Fruit fly (Drosophila melanogaster): ENCODE data around the gene CG10154.

CG10154 gene

dm6 chr3L:13422286-13422787, 14.6 kb downstream of the CG10154 start, which contains the start of gene CG32121:
Gene CG32121 (minus strand): TSS chr3L:13422336.
- peak; percentile 95 for TF ChIP-seq Ets65A (GFP tag)
- 0 out of 3 replicates have a peak, but pooled peaks have one; percentile 23 for TF ChIP-seq CG6791 (GFP tag; IDR thresholded peaks at IDR 0.05; ENCODE audit: partially characterized antibody)
- TF ChIP-seq scrt (GFP tag; optimal IDR thresholded peaks at IDR 0.05), result no peak

DNA sequence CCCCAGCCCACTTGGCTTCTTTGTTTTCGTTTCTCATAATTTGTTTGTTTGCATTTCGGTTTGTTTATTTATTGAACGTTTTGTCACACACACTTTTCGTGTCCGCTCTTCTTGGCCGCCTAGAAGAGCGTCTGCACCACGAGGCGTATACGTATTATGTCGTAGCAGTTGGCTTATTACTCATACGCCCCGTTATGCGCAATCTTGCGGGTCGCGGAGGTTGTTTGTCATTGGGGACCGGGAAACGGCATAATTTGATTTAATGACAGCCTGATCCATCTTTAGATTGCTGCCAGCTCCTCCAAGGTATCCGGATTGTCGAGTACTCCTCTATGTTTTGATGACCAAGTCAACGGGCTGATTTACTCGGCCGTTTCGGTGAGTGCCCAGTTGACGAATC, 16.7 kb downstream of the CG10154 start:
- TF ChIP-seq CG4404 (GFP tag; IDR thresholded peaks at IDR 0.05) (no peak), stc (GFP tag; IDR thresholded peaks at IDR 0.05) (no peak), ssp (GFP tag; IDR thresholded peaks at IDR 0.05) (no peak), ftz-f1 (GFP tag; optimal IDR thresholded peaks at IDR 0.05) (no peak), bbx (GFP tag; IDR thresholded peaks at IDR 0.05; ENCODE audit: partially characterized antibody) (no peak), CoRest (tag; optimal IDR thresholded peaks at IDR 0.05) (no peak), Ravus (GFP tag; IDR thresholded peaks at IDR 0.05) (no peak), CG12769 (tag; optimal IDR thresholded peaks at IDR 0.05) (peak; percentile 67), sob (GFP tag; IDR thresholded peaks at IDR 0.05) (no peak), CG13624 (GFP tag; optimal IDR thresholded peaks at IDR 0.05) (no peak), CG7372 (GFP tag; IDR thresholded peaks at IDR 0.05) (peak; percentile 87), CG42726 (GFP tag; IDR thresholded peaks at IDR 0.05; ENCODE audit: partially characterized antibody) (no peak), Hsf (GFP tag; optimal IDR thresholded peaks at IDR 0.05) (no peak)

DNA sequence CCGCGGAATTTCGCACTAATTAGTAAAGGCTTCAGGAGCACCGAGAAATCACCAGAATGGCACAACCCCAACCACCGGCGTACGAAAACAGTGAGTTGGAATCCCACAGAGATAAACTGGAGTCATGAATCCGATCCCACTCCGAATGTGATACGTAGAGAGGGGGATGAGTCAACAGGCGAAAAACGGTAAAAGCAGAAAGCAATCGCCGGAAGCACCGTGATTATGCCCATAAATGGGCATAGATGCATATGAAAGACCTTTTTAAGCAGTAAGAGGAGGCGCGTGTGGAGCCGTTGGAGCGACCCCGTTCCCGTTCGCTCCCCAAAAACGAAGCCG, 24.1 kb downstream of the CG10154 start:
- TF ChIP-seq ken (GFP tag; IDR thresholded peaks at IDR 0.05), result 0 out of 3 replicates have a peak, but pooled peaks have one; percentile 20
- TF ChIP-seq ato (GFP tag; IDR thresholded peaks at IDR 0.05; ENCODE audit: partially characterized antibody), result peak; percentile 50; the same call in 1 of the 2 replicates
- peak; percentile 25; the same call in 1 of the 2 replicates for TF ChIP-seq MBD-R2 (GFP tag; IDR thresholded peaks at IDR 0.05)
- TF ChIP-seq tup (GFP tag; optimal IDR thresholded peaks at IDR 0.05), result no peak
- TF ChIP-seq scrt (GFP tag; optimal IDR thresholded peaks at IDR 0.05), result peak; percentile 15
- TF ChIP-seq hbn (GFP tag; IDR thresholded peaks at IDR 0.05; ENCODE audit: partially characterized antibody), result 0 out of 2 replicates have a peak, but pooled peaks have one; percentile 0
- TF ChIP-seq hkb (optimal IDR thresholded peaks at IDR 0.05), result no peak
- TF ChIP-seq hkb (GFP tag; IDR thresholded peaks at IDR 0.05), result 0 out of 2 replicates have a peak, but pooled peaks have one; percentile 9
- TF ChIP-seq mld (GFP tag; IDR thresholded peaks at IDR 0.05; ENCODE audit: partially characterized antibody), result 0 out of 3 replicates have a peak, but pooled peaks have one; percentile 4
- no peak for TF ChIP-seq CG17568 (GFP tag; optimal IDR thresholded peaks at IDR 0.05)
- 0 out of 3 replicates have a peak, but pooled peaks have one; percentile 3 for TF ChIP-seq HLH4C (GFP tag; IDR thresholded peaks at IDR 0.05; ENCODE audit: partially characterized antibody)
- TF ChIP-seq TFAM (GFP tag; optimal IDR thresholded peaks at IDR 0.05), result no peak
- no peak for TF ChIP-seq Camta (GFP tag; optimal IDR thresholded peaks at IDR 0.05)
- TF ChIP-seq CG12769 (tag; optimal IDR thresholded peaks at IDR 0.05), result peak; percentile 15
- 0 out of 3 replicates have a peak, but pooled peaks have one; percentile 25 for TF ChIP-seq otp (GFP tag; IDR thresholded peaks at IDR 0.05)
- peak; percentile 52 for TF ChIP-seq Med (GFP tag)
- peak; percentile 22; the same call in 1 of the 3 replicates for TF ChIP-seq CG34422 (GFP tag; IDR thresholded peaks at IDR 0.05)
- TF ChIP-seq chm (GFP tag; IDR thresholded peaks at IDR 0.05), result peak; percentile 22; the same call in 1 of the 2 replicates
- TF ChIP-seq Sry-δ (GFP tag; optimal IDR thresholded peaks at IDR 0.05), result peak; percentile 20
- TF ChIP-seq zfh1 (GFP tag; IDR thresholded peaks at IDR 0.05), result 0 out of 3 replicates have a peak, but pooled peaks have one; percentile 5
- TF ChIP-seq CG11696 (GFP tag; IDR thresholded peaks at IDR 0.05), result no peak
- TF ChIP-seq MESR4 (GFP tag; optimal IDR thresholded peaks at IDR 0.05), result peak; percentile 61
- TF ChIP-seq CG1832 (GFP tag; optimal IDR thresholded peaks at IDR 0.05), result no peak
